Worm (Caenorhabditis elegans) whole organism, late embryonic: Measurements from ENCODE around the gene ptr-14.

Experiments
- C08G9.2 ChIP-seq: sonication (generic microtip); optimal IDR thresholded peaks from 2 replicates; lab custom pipeline; 2016; ENCODE audit warnings: mild to moderate bottlenecking, missing genetic modification characterization, moderate library complexity, missing compliant biosample characterization
- C38D4.7 ChIP-seq: fragments of 200-800 bp; sonication (Bioruptor generic); optimal IDR thresholded peaks from 2 replicates; lab custom pipeline; 2018; ENCODE audit warnings: mild to moderate bottlenecking, missing genetic modification characterization, moderate library complexity, missing compliant biosample characterization
- F13H6.1 ChIP-seq: sonication (generic microtip); optimal IDR thresholded peaks from 2 replicates; lab custom pipeline; 2016; ENCODE audit warnings: missing genetic modification characterization, missing compliant biosample characterization
- K09A11.1 ChIP-seq: sonication (generic microtip); optimal IDR thresholded peaks from 2 replicates; lab custom pipeline; 2017; ENCODE audit warnings: antibody characterized with exemption, mild to moderate bottlenecking, missing genetic modification characterization, missing compliant biosample characterization; ENCODE audit not compliant: insufficient read depth
- ceh-22 ChIP-seq: sonication (generic microtip); optimal IDR thresholded peaks from 2 replicates; lab custom pipeline; 2017; ENCODE audit warnings: missing biosample characterization, missing genetic modification characterization
- ceh-31 ChIP-seq: sonication (generic microtip); optimal IDR thresholded peaks from 2 replicates; lab custom pipeline; 2016; ENCODE audit warnings: missing genetic modification characterization, missing compliant biosample characterization
- ceh-34 ChIP-seq: sonication (generic microtip); optimal IDR thresholded peaks from 2 replicates; lab custom pipeline; 2016; ENCODE audit warnings: mild to moderate bottlenecking, missing genetic modification characterization, missing compliant biosample characterization
- ceh-45 ChIP-seq: fragments of 200-800 bp; sonication (Bioruptor generic); IDR thresholded peaks from 2 replicates; pipeline ENCODE4 v1.3.6; 2022; ENCODE audit warnings: missing genetic modification reagents, missing genetic modification characterization, missing compliant biosample characterization
- ceh-6 ChIP-seq: fragments of 200-800 bp; sonication (Bioruptor generic); optimal IDR thresholded peaks from 2 replicates; lab custom pipeline; 2018; ENCODE audit warnings: mild to moderate bottlenecking, missing genetic modification characterization, missing compliant biosample characterization
- ceh-9 ChIP-seq: sonication (generic microtip); optimal IDR thresholded peaks from 2 replicates; lab custom pipeline; 2016; ENCODE audit warnings: mild to moderate bottlenecking, missing genetic modification characterization, inconsistent platforms, missing compliant biosample characterization
- che-1 ChIP-seq: sonication (generic microtip); optimal IDR thresholded peaks from 2 replicates; lab custom pipeline; 2016; ENCODE audit warnings: mild to moderate bottlenecking, missing genetic modification characterization, missing compliant biosample characterization
- dve-1 ChIP-seq: sonication (generic microtip); optimal IDR thresholded peaks from 2 replicates; lab custom pipeline; 2017; ENCODE audit warnings: antibody characterized with exemption, mild to moderate bottlenecking, missing genetic modification characterization, missing compliant biosample characterization
- elt-2 ChIP-seq: sonication (generic microtip); optimal IDR thresholded peaks from 2 replicates; lab custom pipeline; 2016; ENCODE audit warnings: missing genetic modification reagents, missing genetic modification characterization, missing compliant biosample characterization
- elt-4 ChIP-seq: sonication (generic microtip); optimal IDR thresholded peaks from 2 replicates; lab custom pipeline; 2016; ENCODE audit warnings: missing genetic modification characterization, missing compliant biosample characterization
- ets-4 ChIP-seq: sonication (generic microtip); optimal IDR thresholded peaks from 2 replicates; lab custom pipeline; 2016; ENCODE audit warnings: missing genetic modification characterization, missing compliant biosample characterization
- fax-1 ChIP-seq: sonication (generic microtip); optimal IDR thresholded peaks from 2 replicates; lab custom pipeline; 2016; ENCODE audit warnings: missing genotype, missing genetic modification characterization, missing compliant biosample characterization
- gmeb-2 ChIP-seq: sonication (generic microtip); optimal IDR thresholded peaks from 2 replicates; lab custom pipeline; 2016; ENCODE audit warnings: missing genetic modification characterization, inconsistent platforms, missing compliant biosample characterization
- hlh-15 ChIP-seq: sonication (generic microtip); optimal IDR thresholded peaks from 2 replicates; lab custom pipeline; 2016; ENCODE audit warnings: missing genetic modification characterization, missing compliant biosample characterization
- hlh-8 ChIP-seq: sonication (generic microtip); optimal IDR thresholded peaks from 2 replicates; lab custom pipeline; 2016; ENCODE audit warnings: missing genotype, missing genetic modification characterization, missing compliant biosample characterization
- lim-6 ChIP-seq: sonication (generic microtip); optimal IDR thresholded peaks from 2 replicates; lab custom pipeline; 2016; ENCODE audit warnings: missing genetic modification characterization, missing compliant biosample characterization
- lin-11 ChIP-seq: fragments of 200-800 bp; sonication (Bioruptor generic); optimal IDR thresholded peaks from 2 replicates; lab custom pipeline; 2018; ENCODE audit warnings: mild to moderate bottlenecking, missing genetic modification characterization, missing compliant biosample characterization
- madf-2 ChIP-seq: sonication (generic microtip); optimal IDR thresholded peaks from 2 replicates; lab custom pipeline; 2017; ENCODE audit warnings: missing genetic modification characterization, missing compliant biosample characterization
- nfya-1 ChIP-seq: sonication (generic microtip); optimal IDR thresholded peaks from 2 replicates; lab custom pipeline; 2017; ENCODE audit warnings: missing genetic modification characterization, mild to moderate bottlenecking, missing compliant biosample characterization, antibody characterized with exemption, moderate library complexity
- nhr-232 ChIP-seq: sonication (generic microtip); optimal IDR thresholded peaks from 2 replicates; lab custom pipeline; 2016; ENCODE audit warnings: missing genetic modification characterization, missing compliant biosample characterization
- pag-3 ChIP-seq: sonication (generic microtip); optimal IDR thresholded peaks from 2 replicates; lab custom pipeline; 2016; ENCODE audit warnings: missing compliant biosample characterization, missing genetic modification characterization, borderline replicate concordance
- pat-9 ChIP-seq: fragments of 200-800 bp; sonication (Bioruptor generic); optimal IDR thresholded peaks from 2 replicates; lab custom pipeline; 2018; ENCODE audit warnings: mild to moderate bottlenecking, missing genetic modification characterization, moderate library complexity, missing compliant biosample characterization
- pha-2 ChIP-seq: sonication (generic microtip); optimal IDR thresholded peaks from 2 replicates; lab custom pipeline; 2017; ENCODE audit warnings: mild to moderate bottlenecking, missing genetic modification characterization, missing compliant biosample characterization
- pros-1 ChIP-seq: fragments of 150-350 bp; optimal IDR thresholded peaks from 2 replicates; lab custom pipeline; 2014; ENCODE audit warnings: missing biosample characterization, missing genetic modification reagents, missing genetic modification characterization
- rnt-1 ChIP-seq: sonication (generic microtip); optimal IDR thresholded peaks from 2 replicates; lab custom pipeline; 2016; ENCODE audit warnings: missing genetic modification characterization, missing compliant biosample characterization
- sox-4 ChIP-seq: sonication (generic microtip); optimal IDR thresholded peaks from 2 replicates; lab custom pipeline; 2017; ENCODE audit warnings: mild to moderate bottlenecking, missing genetic modification characterization, inconsistent platforms, missing compliant biosample characterization
- syd-9 ChIP-seq: sonication (generic microtip); optimal IDR thresholded peaks from 2 replicates; lab custom pipeline; 2016; ENCODE audit warnings: mild to moderate bottlenecking, missing genetic modification characterization, moderate library complexity, missing compliant biosample characterization
- ttx-3 ChIP-seq: sonication (generic microtip); optimal IDR thresholded peaks from 2 replicates; lab custom pipeline; 2016; ENCODE audit warnings: missing genetic modification reagents, missing genetic modification characterization, missing compliant biosample characterization
- unc-86 ChIP-seq: sonication (generic microtip); optimal IDR thresholded peaks from 2 replicates; lab custom pipeline; 2016; ENCODE audit warnings: missing genetic modification characterization, missing compliant biosample characterization
- zip-5 ChIP-seq: sonication (generic microtip); optimal IDR thresholded peaks from 2 replicates; lab custom pipeline; 2016; ENCODE audit warnings: missing genetic modification characterization, missing compliant biosample characterization
- ztf-16 ChIP-seq: sonication (generic microtip); optimal IDR thresholded peaks from 2 replicates; lab custom pipeline; 2017; ENCODE audit warnings: missing genetic modification characterization, missing compliant biosample characterization

ptr-14 gene

ce11 chrIV:10616366-10616765 lies 1.1 kb downstream of the ptr-14 start:
- TF ChIP-seq nhr-232 (tag; lab: Kevin White, UChicago), result no peak
- TF ChIP-seq lin-11 (tag; lab: Kevin White, UChicago), result no peak
- TF ChIP-seq K09A11.1 (tag; lab: Kevin White, UChicago), result no peak
- TF ChIP-seq gmeb-2, result no peak
- no peak for TF ChIP-seq F13H6.1
- no peak for TF ChIP-seq ets-4 (tag; lab: Kevin White, UChicago)
- TF ChIP-seq che-1 (tag; lab: Kevin White, UChicago), result no peak
- no peak for TF ChIP-seq ceh-6 (GFP tag; lab: Kevin White, UChicago)
- no peak for TF ChIP-seq ceh-45 (GFP tag; lab: Robert Waterston, UW)
- TF ChIP-seq hlh-15 (tag; lab: Kevin White, UChicago), result no peak

- TF ChIP-seq elt-2 (tag; lab: Kevin White, UChicago) (no peak), ceh-45 (GFP tag; lab: Robert Waterston, UW) (no peak), pat-9 (tag; lab: Kevin White, UChicago) (no peak), C08G9.2 (tag; lab: Kevin White, UChicago) (no peak), ets-4 (tag; lab: Kevin White, UChicago) (no peak), F13H6.1 (no peak), dve-1 (tag; lab: Kevin White, UChicago) (no peak), elt-4 (tag; lab: Kevin White, UChicago) (no peak), ceh-31 (tag; lab: Kevin White, UChicago) (no peak), sox-4 (tag; lab: Kevin White, UChicago) (no peak), ttx-3 (no peak), nfya-1 (tag; lab: Kevin White, UChicago) (no peak), madf-2 (tag; lab: Kevin White, UChicago) (no peak), gmeb-2 (no peak)
- TF ChIP-seq, all 69 proteins: peak for 0
Observed at ce11 chrIV:10617099-10617498, 1.9 kb downstream of the ptr-14 start.

DNA sequence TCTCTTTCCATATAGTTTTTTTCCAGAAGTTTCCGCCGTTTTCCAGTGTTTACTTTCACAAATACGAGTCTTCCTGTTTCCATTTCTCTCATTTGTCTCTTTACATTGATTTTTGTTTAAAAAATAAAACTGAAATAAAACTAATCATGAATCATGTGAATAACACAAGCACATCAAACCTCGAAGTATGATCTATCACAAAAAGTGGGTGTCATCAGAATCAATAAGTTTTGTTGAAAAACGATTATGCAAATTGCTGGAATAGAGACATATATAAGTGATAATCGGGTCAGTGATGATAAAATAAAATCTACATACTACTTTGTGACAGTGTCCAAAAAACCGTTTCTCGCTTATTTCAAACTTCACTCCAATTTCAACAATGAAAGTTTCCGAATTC lies 5.6 kb downstream of the ptr-14 start, which contains the start of gene R09H10.7:
Gene R09H10.7, plus strand, starts transcription at position 301 of the 400 bp plus-strand sequence.
- TF ChIP-seq nfya-1 (tag; lab: Kevin White, UChicago) (no peak), pha-2 (no peak), pros-1 (no peak), pag-3 (tag; lab: Kevin White, UChicago) (no peak), zip-5 (no peak)

- no peak for TF ChIP-seq hlh-8 (tag; lab: Kevin White, UChicago)
- no peak for TF ChIP-seq ttx-3
- no peak for TF ChIP-seq syd-9 (tag; lab: Kevin White, UChicago)
- no peak for TF ChIP-seq che-1 (tag; lab: Kevin White, UChicago)
- TF ChIP-seq ceh-22 (tag; lab: Kevin White, UChicago), result no peak
- no peak for TF ChIP-seq ceh-34
- TF ChIP-seq fax-1 (tag; lab: Kevin White, UChicago), result no peak
- TF ChIP-seq rnt-1 (tag; lab: Kevin White, UChicago), result no peak
- no peak for TF ChIP-seq unc-86 (tag; lab: Kevin White, UChicago)
Observed at ce11 chrIV:10628724-10629123, 13.5 kb downstream of the ptr-14 start, which contains the start of gene R09H10.5. Gene R09H10.5 (minus strand): TSS chrIV:10628829.

ce11 chrIV:10630953-10631554 lies 15.8 kb downstream of the ptr-14 start, which contains the start of gene F56C4.4:
Gene F56C4.4 (minus strand): TSS chrIV:10631267.
- no peak for TF ChIP-seq ttx-3
- peak; percentile 48 for TF ChIP-seq elt-2 (tag; lab: Kevin White, UChicago)

ce11 chrIV:10636649-10637048 lies 21.4 kb downstream of the ptr-14 start, which contains the start of gene F56C4.1:
Gene F56C4.1 (plus strand): TSS chrIV:10636949.
- TF ChIP-seq ztf-16, result no peak
- no peak for TF ChIP-seq syd-9 (tag; lab: Kevin White, UChicago)
- no peak for TF ChIP-seq lin-11 (tag; lab: Kevin White, UChicago)
- TF ChIP-seq lim-6 (tag; lab: Kevin White, UChicago), result no peak
- no peak for TF ChIP-seq madf-2 (tag; lab: Kevin White, UChicago)
- TF ChIP-seq C38D4.7 (GFP tag; lab: Kevin White, UChicago), result no peak
- no peak for TF ChIP-seq hlh-8 (tag; lab: Kevin White, UChicago)
- no peak for TF ChIP-seq ceh-9 (tag; lab: Kevin White, UChicago)
